Fruit fly (Drosophila melanogaster): Measurements from ENCODE around the gene Cpr62Ba.

DNA sequence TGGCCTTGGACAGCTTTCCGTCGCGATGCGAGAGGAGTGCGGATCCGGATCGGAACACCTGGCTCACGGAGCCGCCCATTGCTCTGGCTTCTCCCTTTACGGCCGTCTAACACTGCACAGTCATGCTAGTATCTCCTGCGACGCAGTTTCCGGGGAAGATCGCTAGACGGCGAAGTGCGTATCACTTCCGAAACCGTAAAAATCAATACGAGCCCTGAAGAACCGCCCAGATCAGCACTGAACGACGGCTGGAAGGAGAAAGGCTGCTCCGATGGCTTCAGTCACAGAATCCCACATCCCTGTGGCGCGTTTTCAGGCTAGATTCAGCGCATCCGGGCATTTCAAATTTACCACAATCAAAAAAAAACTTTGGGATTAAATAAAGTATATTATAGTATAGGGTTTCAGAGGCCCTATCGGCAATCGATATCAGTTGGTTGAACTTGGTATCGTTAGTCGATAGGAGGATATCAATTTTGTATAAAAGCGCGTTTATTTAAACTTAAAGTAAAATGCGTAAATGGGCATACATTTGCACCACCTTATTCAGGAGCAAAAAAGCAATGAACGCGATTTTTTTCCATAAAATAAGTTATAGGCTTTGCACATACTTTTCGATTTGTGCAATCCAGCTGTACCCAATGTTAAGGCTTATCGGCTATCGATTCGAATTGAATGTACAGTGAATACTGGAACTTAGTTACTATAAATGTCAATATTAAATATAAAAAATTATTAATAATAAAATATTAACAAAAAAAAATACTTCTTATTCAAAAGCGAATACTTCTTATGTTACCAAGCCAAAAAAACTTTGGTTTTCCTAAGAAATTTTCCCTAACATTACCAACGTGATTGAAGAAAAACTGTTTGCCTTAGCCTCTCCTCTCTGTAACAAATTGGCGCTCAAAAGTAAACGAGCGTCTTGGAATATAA, 56.6 kb downstream of the Cpr62Ba start, which contains the start of the genes CG13933 and PolD2:
- peak; percentile 97 for TF ChIP-seq CG32121 (GFP tag; IDR thresholded peaks at IDR 0.05)
- no peak for TF ChIP-seq CG8301 (tag; optimal IDR thresholded peaks at IDR 0.05)
- no peak for TF ChIP-seq Pif1A (GFP tag; optimal IDR thresholded peaks at IDR 0.05)
- no peak for TF ChIP-seq Snoo (tag; optimal IDR thresholded peaks at IDR 0.05)
- TF ChIP-seq EcR (GFP tag; optimal IDR thresholded peaks at IDR 0.05) = no peak
- peak; percentile 99 for TF ChIP-seq CG15710 (tag; optimal IDR thresholded peaks at IDR 0.05)
- peak; percentile 95 for TF ChIP-seq Pif1B (GFP tag; optimal IDR thresholded peaks at IDR 0.05)
- peak; percentile 94 for TF ChIP-seq CG10348 (GFP tag; IDR thresholded peaks at IDR 0.05)
- TF ChIP-seq D1 (tag; optimal IDR thresholded peaks at IDR 0.05) = no peak
- TF ChIP-seq Ets98B (GFP tag; IDR thresholded peaks at IDR 0.05) = peak; percentile 97
- TF ChIP-seq CG9948 (tag; optimal IDR thresholded peaks at IDR 0.05) = peak; percentile 82
- peak; percentile 90 for TF ChIP-seq rn (GFP tag; IDR thresholded peaks at IDR 0.05)
